Worm (Caenorhabditis elegans) whole organism, mixed stage, embryonic: Measurements from ENCODE around the gene wdr-5.3.

ENCODE experiments used
- ceh-43 ChIP-seq: fragments of 200-800 bp; sonication (Bioruptor generic); optimal IDR thresholded peaks from 2 replicates; lab custom pipeline; 2018; ENCODE audit warnings: mild to moderate bottlenecking, missing genetic modification characterization, moderate library complexity, missing compliant biosample characterization
- nhr-237 ChIP-seq: fragments of 150-350 bp; optimal IDR thresholded peaks from 2 replicates; lab custom pipeline; 2014; ENCODE audit warnings: missing biosample characterization, missing genetic modification characterization
- snpc-4 ChIP-seq: fragments of 150-350 bp; optimal IDR thresholded peaks from 2 replicates; lab custom pipeline; 2014; ENCODE audit warnings: missing biosample characterization, missing genetic modification characterization
- unc-120 ChIP-seq: sonication (generic microtip); optimal IDR thresholded peaks from 2 replicates; lab custom pipeline; 2017; ENCODE audit warnings: missing genetic modification characterization, missing compliant biosample characterization; ENCODE audit not compliant: poor library complexity, severe bottlenecking

- TF ChIP-seq nhr-237 (tag; lab: Kevin White, UChicago) (no peak), ceh-43 (GFP tag; lab: Kevin White, UChicago) (no peak), snpc-4 (tag; lab: Kevin White, UChicago) (no peak), unc-120 (tag; lab: Kevin White, UChicago) (no peak)
These were observed 27.5 kb upstream of the wdr-5.3 start for ce11 chrV:10709385-10709784.
